Fruit fly (Drosophila melanogaster) whole organism, embryonic: ENCODE data around the gene Trim9.

Source experiments
- Bgb ChIP-seq: fragments of 200-800 bp; sonication (Bioruptor generic); IDR thresholded peaks from 2 replicates; pipeline ENCODE4 v1.3.6; 2022; ENCODE audit warnings: missing biosample characterization, missing genetic modification characterization; ENCODE audit not compliant: partially characterized antibody
- CG1024 ChIP-seq: fragments of 200-800 bp; sonication (Bioruptor generic); IDR thresholded peaks from 2 replicates; pipeline ENCODE4 v1.3.6; 2022; ENCODE audit warnings: missing biosample characterization, missing genetic modification characterization
- CG10654 ChIP-seq: fragments of 200-800 bp; sonication (Bioruptor generic); optimal IDR thresholded peaks from 2 replicates; lab custom pipeline; 2016; ENCODE audit warnings: missing biosample characterization, missing genetic modification characterization
- CG12071 ChIP-seq: fragments of 200-800 bp; sonication (Bioruptor generic); optimal IDR thresholded peaks from 3 replicates; lab custom pipeline; 2018; ENCODE audit warnings: missing biosample characterization, mild to moderate bottlenecking, missing genetic modification characterization
- CG13287 ChIP-seq: fragments of 200-800 bp; sonication (Bioruptor generic); IDR thresholded peaks from 2 replicates; pipeline ENCODE4 v1.3.6; 2022; ENCODE audit warnings: missing biosample characterization, missing genetic modification characterization; ENCODE audit not compliant: partially characterized antibody
- CG14710 ChIP-seq: fragments of 200-800 bp; sonication (Bioruptor generic); optimal IDR thresholded peaks from 3 replicates; lab custom pipeline; 2019; ENCODE audit warnings: missing biosample characterization, mild to moderate bottlenecking, missing genetic modification characterization, moderate library complexity
- CG17328 ChIP-seq: fragments of 200-800 bp; sonication (Bioruptor generic); IDR thresholded peaks from 2 replicates; pipeline ENCODE4 v1.3.6; 2022; ENCODE audit warnings: missing biosample characterization, missing genetic modification characterization
- CG42726 ChIP-seq: fragments of 200-800 bp; sonication (Bioruptor generic); IDR thresholded peaks from 2 replicates; pipeline ENCODE4 v1.3.6; 2022; ENCODE audit warnings: missing biosample characterization, missing genetic modification characterization; ENCODE audit not compliant: partially characterized antibody
- CG4820 ChIP-seq: fragments of 200-800 bp; sonication (Bioruptor generic); optimal IDR thresholded peaks from 3 replicates; lab custom pipeline; 2016; ENCODE audit warnings: missing biosample characterization, missing genetic modification characterization
- CG6791 ChIP-seq: fragments of 200-800 bp; sonication (Bioruptor generic); IDR thresholded peaks from 3 replicates; pipeline ENCODE4 v1.3.6; 2022; ENCODE audit warnings: missing biosample characterization, missing genetic modification characterization; ENCODE audit not compliant: partially characterized antibody
- CG7928 ChIP-seq: fragments of 200-800 bp; sonication (Bioruptor generic); optimal IDR thresholded peaks from 2 replicates; lab custom pipeline; 2017; ENCODE audit warnings: missing biosample characterization, mild to moderate bottlenecking, missing genetic modification characterization
- CoRest ChIP-seq: fragments of 200-800 bp; sonication (Bioruptor generic); optimal IDR thresholded peaks from 3 replicates; lab custom pipeline; 2018; ENCODE audit warnings: missing biosample characterization, mild to moderate bottlenecking, missing genetic modification characterization, moderate library complexity
- Dll ChIP-seq: fragments of 200-800 bp; sonication (Bioruptor generic); IDR thresholded peaks from 4 replicates; pipeline ENCODE4 v1.3.6; 2022; ENCODE audit warnings: missing biosample characterization, missing genetic modification characterization; ENCODE audit not compliant: partially characterized antibody
- Doc3 ChIP-seq: fragments of 200-800 bp; sonication (Bioruptor generic); IDR thresholded peaks from 3 replicates; pipeline ENCODE4 v1.3.6; 2022; ENCODE audit warnings: missing biosample characterization, missing genetic modification characterization; ENCODE audit not compliant: partially characterized antibody
- Dref ChIP-seq: fragments of 200-800 bp; sonication (Bioruptor generic); IDR thresholded peaks from 2 replicates; pipeline ENCODE4 v1.3.6; 2022; ENCODE audit warnings: missing biosample characterization, missing genetic modification characterization
- E2f2 ChIP-seq: fragments of 200-800 bp; sonication (Bioruptor generic); IDR thresholded peaks from 2 replicates; pipeline ENCODE4 v1.3.6; 2022; ENCODE audit warnings: missing biosample characterization, missing genetic modification characterization
- Fer1 ChIP-seq: fragments of 200-800 bp; sonication (Bioruptor generic); optimal IDR thresholded peaks from 2 replicates; lab custom pipeline; 2017; ENCODE audit warnings: missing biosample characterization, mild to moderate bottlenecking, missing genetic modification characterization
- Fer3 ChIP-seq: fragments of 200-800 bp; sonication (Bioruptor generic); optimal IDR thresholded peaks from 2 replicates; lab custom pipeline; 2018; ENCODE audit warnings: missing biosample characterization, mild to moderate bottlenecking, missing genetic modification characterization, moderate library complexity
- GATAe ChIP-seq: fragments of 200-800 bp; sonication (Bioruptor generic); conservative IDR thresholded peaks from 2 replicates; pipeline ENCODE4 v1.3.6; 2022; ENCODE audit warnings: missing biosample characterization, missing genetic modification characterization
- Hr3 ChIP-seq: fragments of 200-800 bp; sonication (Bioruptor generic); optimal IDR thresholded peaks from 3 replicates; lab custom pipeline; 2016; ENCODE audit warnings: missing biosample characterization, missing genetic modification characterization
- Lim3 ChIP-seq: fragments of 200-800 bp; sonication (Bioruptor generic); IDR thresholded peaks from 2 replicates; pipeline ENCODE4 v1.3.6; 2022; ENCODE audit warnings: missing biosample characterization, missing genetic modification characterization
- MTF-1 ChIP-seq: fragments of 200-800 bp; sonication (Bioruptor generic); optimal IDR thresholded peaks from 2 replicates; lab custom pipeline; 2018; ENCODE audit warnings: missing biosample characterization, mild to moderate bottlenecking, missing genetic modification characterization, borderline replicate concordance
- NFAT ChIP-seq: fragments of 200-800 bp; sonication (Bioruptor generic); IDR thresholded peaks from 2 replicates; pipeline ENCODE4 v1.3.6; 2022; ENCODE audit warnings: missing biosample characterization, missing genetic modification characterization
- NfI ChIP-seq: fragments of 200-800 bp; sonication (Bioruptor generic); optimal IDR thresholded peaks from 3 replicates; lab custom pipeline; 2018; ENCODE audit warnings: missing biosample characterization, mild to moderate bottlenecking, missing genetic modification characterization, moderate library complexity
- Opbp ChIP-seq: fragments of 200-800 bp; sonication (Bioruptor generic); IDR thresholded peaks from 3 replicates; pipeline ENCODE4 v1.3.6; 2022; ENCODE audit warnings: missing biosample characterization, missing genetic modification characterization; ENCODE audit not compliant: partially characterized antibody
- Scr ChIP-seq: fragments of 200-800 bp; sonication (Bioruptor generic); IDR thresholded peaks from 2 replicates; pipeline ENCODE4 v1.3.6; 2022; ENCODE audit warnings: missing biosample characterization, missing genetic modification characterization; ENCODE audit not compliant: partially characterized antibody
- Sry-β ChIP-seq: fragments of 200-800 bp; sonication (Bioruptor generic); optimal IDR thresholded peaks from 2 replicates; lab custom pipeline; 2018; ENCODE audit warnings: missing biosample characterization, mild to moderate bottlenecking, missing genetic modification characterization, moderate library complexity
- Ssrp ChIP-seq: fragments of 200-800 bp; sonication (Bioruptor generic); optimal IDR thresholded peaks from 2 replicates; lab custom pipeline; 2018; ENCODE audit warnings: missing biosample characterization, mild to moderate bottlenecking, missing genetic modification characterization, moderate library complexity
- Vsx1 ChIP-seq: fragments of 200-800 bp; sonication (Bioruptor generic); optimal IDR thresholded peaks from 2 replicates; lab custom pipeline; 2017; ENCODE audit warnings: missing biosample characterization, mild to moderate bottlenecking, missing genetic modification characterization, missing genetic modification reagents
- Xrp1 ChIP-seq: fragments of 200-800 bp; sonication (Bioruptor generic); IDR thresholded peaks from 2 replicates; pipeline ENCODE4 v1.3.6; 2022; ENCODE audit warnings: missing biosample characterization, missing genetic modification characterization
- YL-1 ChIP-seq: fragments of 200-800 bp; sonication (Bioruptor generic); optimal IDR thresholded peaks from 3 replicates; lab custom pipeline; 2017; ENCODE audit warnings: missing biosample characterization, mild to moderate bottlenecking, missing genetic modification characterization
- amos ChIP-seq: fragments of 200-800 bp; sonication (Bioruptor generic); IDR thresholded peaks from 2 replicates; pipeline ENCODE4 v1.3.6; 2022; ENCODE audit warnings: missing biosample characterization, missing genetic modification characterization; ENCODE audit not compliant: partially characterized antibody
- bbx ChIP-seq: fragments of 200-800 bp; sonication (Bioruptor generic); IDR thresholded peaks from 2 replicates; pipeline ENCODE4 v1.3.6; 2022; ENCODE audit warnings: missing biosample characterization, missing genetic modification characterization; ENCODE audit not compliant: partially characterized antibody
- ewg ChIP-seq: fragments of 200-800 bp; sonication (Bioruptor generic); optimal IDR thresholded peaks from 3 replicates; lab custom pipeline; 2017; ENCODE audit warnings: mild to moderate bottlenecking, missing biosample characterization, missing genetic modification reagents, missing genetic modification characterization
- grau ChIP-seq: fragments of 200-800 bp; optimal IDR thresholded peaks from 3 replicates; lab custom pipeline; 2019; ENCODE audit warnings: missing biosample characterization, mild to moderate bottlenecking, missing genetic modification characterization, moderate library complexity
- lbe ChIP-seq: fragments of 200-800 bp; sonication (Bioruptor generic); optimal IDR thresholded peaks from 2 replicates; lab custom pipeline; 2016; ENCODE audit warnings: missing biosample characterization, mild to moderate bottlenecking, missing genetic modification characterization
- lmd ChIP-seq: fragments of 200-800 bp; sonication (Bioruptor generic); IDR thresholded peaks from 2 replicates; pipeline ENCODE4 v1.3.6; 2022; ENCODE audit warnings: missing biosample characterization, missing genetic modification characterization
- mld ChIP-seq: fragments of 200-800 bp; sonication (Bioruptor generic); IDR thresholded peaks from 3 replicates; pipeline ENCODE4 v1.3.6; 2022; ENCODE audit warnings: missing biosample characterization, missing genetic modification characterization; ENCODE audit not compliant: partially characterized antibody
- nerfin-2 ChIP-seq: fragments of 200-800 bp; sonication (Bioruptor generic); IDR thresholded peaks from 2 replicates; pipeline ENCODE4 v1.3.6; 2022; ENCODE audit warnings: missing biosample characterization, missing genetic modification characterization; ENCODE audit not compliant: partially characterized antibody
- sc ChIP-seq, 3 experiments: fragments of >200 bp in 2 of 3; fragments of 200-800 bp in 1 of 3; sonication (Bioruptor generic) in 1 of 3; optimal IDR thresholded peaks; 2 replicates in 2 of 3; 3 replicates in 1 of 3; lab custom pipeline; 2017; ENCODE audit warnings: mild to moderate bottlenecking in 1 of 3, missing biosample characterization in 1 of 3, missing genetic modification characterization in 1 of 3, missing genetic modification reagents in 1 of 3
- schlank ChIP-seq: fragments of 200-800 bp; sonication (Bioruptor generic); optimal IDR thresholded peaks from 2 replicates; lab custom pipeline; 2018; ENCODE audit warnings: missing biosample characterization, mild to moderate bottlenecking, missing genetic modification characterization
- scrt ChIP-seq: fragments of 200-800 bp; sonication (Bioruptor generic); optimal IDR thresholded peaks from 2 replicates; lab custom pipeline; 2018; ENCODE audit warnings: missing biosample characterization, mild to moderate bottlenecking, missing genetic modification characterization, moderate library complexity
- sisA ChIP-seq: fragments of 200-800 bp; sonication (Bioruptor generic); IDR thresholded peaks from 2 replicates; pipeline ENCODE4 v1.3.6; 2022; ENCODE audit warnings: missing biosample characterization, missing genetic modification characterization
- sna ChIP-seq: fragments of 200-800 bp; sonication (Bioruptor generic); IDR thresholded peaks from 2 replicates; pipeline ENCODE4 v1.3.6; 2022; ENCODE audit warnings: missing biosample characterization, missing genetic modification characterization; ENCODE audit not compliant: partially characterized antibody
- sqz ChIP-seq: fragments of 200-800 bp; sonication (Bioruptor generic); optimal IDR thresholded peaks from 3 replicates; lab custom pipeline; 2018; ENCODE audit warnings: missing biosample characterization, mild to moderate bottlenecking, missing genetic modification characterization
- tna ChIP-seq: fragments of 200-800 bp; sonication (Bioruptor generic); IDR thresholded peaks from 2 replicates; pipeline ENCODE4 v1.3.6; 2022; ENCODE audit warnings: missing biosample characterization, missing genetic modification characterization; ENCODE audit not compliant: partially characterized antibody
- unc-4 ChIP-seq: fragments of 200-800 bp; sonication (Bioruptor generic); IDR thresholded peaks from 2 replicates; pipeline ENCODE4 v1.3.6; 2022; ENCODE audit warnings: missing biosample characterization, missing genetic modification characterization; ENCODE audit not compliant: partially characterized antibody

The Trim9 gene

DNA sequence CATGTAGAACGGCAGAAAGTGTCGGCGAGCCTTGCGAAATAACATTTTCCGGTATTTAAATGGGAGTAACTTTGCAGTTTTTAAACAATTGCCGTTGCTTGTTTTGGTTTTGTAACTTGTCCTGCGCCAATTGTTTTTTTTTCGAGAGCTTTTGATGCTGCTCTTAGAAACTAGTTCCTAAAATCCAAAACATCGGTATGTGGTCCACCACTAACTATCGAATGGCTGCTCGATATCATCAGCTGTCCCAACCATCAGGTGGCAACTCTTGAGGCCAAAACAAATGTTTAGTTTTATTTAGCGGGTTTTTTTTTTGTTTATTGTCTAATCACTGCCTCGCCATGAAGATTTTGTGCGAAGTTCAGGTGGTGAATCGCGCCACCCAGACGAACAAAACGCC is 27.6 kb upstream of the Trim9 start, which contains the start of the genes Fatp1 and Lrr47 (continued):
- TF ChIP-seq Opbp (GFP tag; lab: Robert Waterston, UW) = peak; percentile 90
- peak; percentile 90 for TF ChIP-seq unc-4 (GFP tag; lab: Robert Waterston, UW)
- TF ChIP-seq nerfin-2 (GFP tag; lab: Robert Waterston, UW) = peak; percentile 64
- TF ChIP-seq E2f2 (GFP tag; lab: Robert Waterston, UW) = no peak; the same call in 1 of the 2 replicates
- no peak for TF ChIP-seq CoRest (tag; lab: Kevin White, UChicago)
- peak; percentile 14 for TF ChIP-seq Sry-β (GFP tag; lab: Kevin White, UChicago)
- peak; percentile 76 for TF ChIP-seq sqz (GFP tag; lab: Kevin White, UChicago)
- TF ChIP-seq tna = peak; percentile 79
- peak; percentile 84 for TF ChIP-seq CG6791 (GFP tag; lab: Robert Waterston, UW)
- TF ChIP-seq Scr = peak; percentile 88
- peak; percentile 25 for TF ChIP-seq CG14710 (tag; lab: Kevin White, UChicago)
- TF ChIP-seq Dref (GFP tag; lab: Robert Waterston, UW) = peak; percentile 56
- peak; percentile 86 for TF ChIP-seq Dll (GFP tag; lab: Robert Waterston, UW)
- no peak for TF ChIP-seq Xrp1 (GFP tag; lab: Robert Waterston, UW)
- peak; percentile 90 for TF ChIP-seq bbx (GFP tag; lab: Robert Waterston, UW)
- peak; percentile 91 for TF ChIP-seq Bgb (GFP tag; lab: Robert Waterston, UW)
- no peak for TF ChIP-seq CG7928 (GFP tag; lab: Kevin White, UChicago)
- TF ChIP-seq CG42726 (GFP tag; lab: Robert Waterston, UW) = peak; percentile 81
- TF ChIP-seq sna (GFP tag; lab: Robert Waterston, UW) = peak; percentile 80
- TF ChIP-seq mld (GFP tag; lab: Robert Waterston, UW) = peak; percentile 79; the same call in 1 of the 3 replicates
- peak; percentile 76 for TF ChIP-seq Doc3 (GFP tag; lab: Robert Waterston, UW)
- TF ChIP-seq CG13287 (GFP tag; lab: Robert Waterston, UW) = peak; percentile 90
- TF ChIP-seq NFAT (GFP tag; lab: Robert Waterston, UW) = peak; percentile 22; the same call in 1 of the 2 replicates
- TF ChIP-seq scrt (GFP tag; lab: Kevin White, UChicago) = peak; percentile 20
- peak; percentile 94 for TF ChIP-seq amos (GFP tag; lab: Robert Waterston, UW)

DNA sequence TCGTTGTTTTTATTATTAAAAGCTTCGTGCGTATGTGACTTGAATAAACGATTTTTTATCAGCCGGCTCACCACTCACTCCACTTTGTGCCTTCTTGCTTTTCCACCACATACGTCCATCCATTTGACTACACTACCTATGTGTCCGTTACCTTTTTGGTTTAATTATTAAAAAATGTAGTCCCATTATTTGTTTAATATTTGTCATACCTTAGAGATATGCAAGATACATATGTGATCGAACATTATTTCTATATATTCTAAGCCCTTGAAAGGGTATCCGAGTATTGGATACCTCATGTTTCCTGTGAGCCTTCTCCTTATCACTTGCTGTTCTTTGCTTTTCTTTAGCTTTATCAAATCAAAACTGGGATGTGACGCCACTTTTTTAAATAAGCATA is 25.5 kb upstream of the Trim9 start:
- TF ChIP-seq Vsx1 (GFP tag; lab: Kevin White, UChicago) (peak; percentile 29), sisA (GFP tag; lab: Robert Waterston, UW) (peak; percentile 62), lmd (GFP tag; lab: Robert Waterston, UW) (peak; percentile 63), Lim3 (GFP tag; lab: Robert Waterston, UW) (no peak), NfI (GFP tag; lab: Kevin White, UChicago) (peak; percentile 59), Ssrp (tag; lab: Kevin White, UChicago) (peak; percentile 33), CG1024 (GFP tag; lab: Robert Waterston, UW) (no peak), MTF-1 (no peak), Fer1 (GFP tag; lab: Kevin White, UChicago) (peak; percentile 69), ewg (GFP tag; lab: Kevin White, UChicago) (peak; percentile 16), GATAe (GFP tag; lab: Robert Waterston, UW) (0 out of 2 replicates have a peak, but pooled peaks have one; percentile 20), CoRest (tag; lab: Kevin White, UChicago) (peak; percentile 53), YL-1 (GFP tag; lab: Kevin White, UChicago) (no peak), schlank (peak; percentile 41), Fer3 (tag; lab: Kevin White, UChicago) (peak; percentile 76), sc (optimal IDR thresholded peaks at IDR 0.05; lab: Kevin White, UChicago) (no peak), sc (GFP tag; optimal IDR thresholded peaks at IDR 0.05; lab: Kevin White, UChicago) (no peak), lbe (GFP tag; lab: Kevin White, UChicago) (peak; percentile 65), CG4820 (GFP tag; lab: Kevin White, UChicago) (peak; percentile 18), Hr3 (GFP tag; lab: Kevin White, UChicago) (peak; percentile 36), CG10654 (GFP tag; lab: Kevin White, UChicago) (peak; percentile 14), grau (tag; lab: Kevin White, UChicago) (peak; percentile 71), CG12071 (GFP tag; lab: Kevin White, UChicago) (peak; percentile 47), CG17328 (GFP tag; lab: Robert Waterston, UW) (0 out of 2 replicates have a peak, but pooled peaks have one; percentile 45)
